Fruit fly (Drosophila melanogaster): ENCODE results near the gene Pgant5.

DNA sequence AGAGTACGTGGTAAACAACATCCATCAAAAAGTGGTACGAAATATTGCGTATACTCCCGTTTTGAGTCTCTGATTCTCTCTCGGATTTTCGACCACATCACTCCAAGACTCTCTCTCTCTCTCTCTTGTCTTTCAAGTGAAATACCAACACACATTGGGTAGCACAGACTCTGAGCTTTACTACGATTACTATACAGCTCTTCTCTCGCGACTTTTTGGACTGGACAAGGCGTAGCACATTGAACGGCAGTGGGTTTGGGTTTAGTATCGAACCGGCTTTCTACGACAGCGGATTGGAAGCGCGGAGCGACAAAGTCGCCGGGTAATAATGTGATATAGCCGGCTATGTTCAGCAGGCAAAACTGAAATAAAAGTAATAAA is 14.9 kb upstream of the Pgant5 start:
- TF ChIP-seq br (optimal IDR thresholded peaks at IDR 0.05) = no peak
- no peak for TF ChIP-seq CG10366 (GFP tag; IDR thresholded peaks at IDR 0.05)
- TF ChIP-seq CG1832 (GFP tag; optimal IDR thresholded peaks at IDR 0.05) = no peak
- TF ChIP-seq CHES-1-like (GFP tag; optimal IDR thresholded peaks at IDR 0.05) = no peak
- no peak for TF ChIP-seq CG14441 (GFP tag; IDR thresholded peaks at IDR 0.05)
